Fruit fly (Drosophila melanogaster) whole organism, embryonic: ENCODE results near the gene RPA1.
A peak's percentile ranks its signal among the peaks of the same experiment; 100 is the strongest.

Source experiments
- Bteb2 ChIP-seq: fragments of 200-800 bp; sonication (Bioruptor generic); optimal IDR thresholded peaks from 2 replicates; lab custom pipeline; 2016; ENCODE audit warnings: missing biosample characterization, missing genetic modification characterization
- CG14965 ChIP-seq: fragments of 200-800 bp; sonication (Bioruptor generic); optimal IDR thresholded peaks from 2 replicates; lab custom pipeline; 2016; ENCODE audit warnings: missing biosample characterization, missing genetic modification characterization, borderline replicate concordance
- CG6272 ChIP-seq: fragments of 200-800 bp; sonication (Bioruptor generic); IDR thresholded peaks from 2 replicates; pipeline ENCODE4 v1.3.6; 2022; ENCODE audit warnings: missing biosample characterization, missing genetic modification characterization
- CG7745 ChIP-seq: fragments of 200-800 bp; sonication (Bioruptor generic); optimal IDR thresholded peaks from 2 replicates; lab custom pipeline; 2018; ENCODE audit warnings: missing biosample characterization, mild to moderate bottlenecking, missing genetic modification characterization, moderate library complexity
- CG8478 ChIP-seq: fragments of >200 bp; optimal IDR thresholded peaks from 2 replicates; lab custom pipeline; 2018
- CG9609 ChIP-seq: fragments of 200-800 bp; sonication (Bioruptor generic); optimal IDR thresholded peaks from 3 replicates; lab custom pipeline; 2016; ENCODE audit warnings: missing biosample characterization, missing genetic modification characterization
- NfI ChIP-seq: fragments of 200-800 bp; sonication (Bioruptor generic); optimal IDR thresholded peaks from 3 replicates; lab custom pipeline; 2018; ENCODE audit warnings: missing biosample characterization, mild to moderate bottlenecking, missing genetic modification characterization, moderate library complexity
- dysf ChIP-seq: fragments of 200-800 bp; sonication (Bioruptor generic); IDR thresholded peaks from 3 replicates; pipeline ENCODE4 v1.3.6; 2022; ENCODE audit warnings: missing biosample characterization, missing genetic modification characterization
- nom ChIP-seq: fragments of 200-800 bp; sonication (Bioruptor generic); optimal IDR thresholded peaks from 2 replicates; lab custom pipeline; 2017; ENCODE audit warnings: missing biosample characterization, missing genetic modification characterization, mild to moderate bottlenecking, moderate library complexity, missing genetic modification reagents
- seq ChIP-seq: fragments of 200-800 bp; sonication (Bioruptor generic); IDR thresholded peaks from 2 replicates; pipeline ENCODE4 v1.3.6; 2022; ENCODE audit warnings: missing biosample characterization, missing genetic modification characterization
- sisA ChIP-seq: fragments of 200-800 bp; sonication (Bioruptor generic); IDR thresholded peaks from 2 replicates; pipeline ENCODE4 v1.3.6; 2022; ENCODE audit warnings: missing biosample characterization, missing genetic modification characterization

DNA sequence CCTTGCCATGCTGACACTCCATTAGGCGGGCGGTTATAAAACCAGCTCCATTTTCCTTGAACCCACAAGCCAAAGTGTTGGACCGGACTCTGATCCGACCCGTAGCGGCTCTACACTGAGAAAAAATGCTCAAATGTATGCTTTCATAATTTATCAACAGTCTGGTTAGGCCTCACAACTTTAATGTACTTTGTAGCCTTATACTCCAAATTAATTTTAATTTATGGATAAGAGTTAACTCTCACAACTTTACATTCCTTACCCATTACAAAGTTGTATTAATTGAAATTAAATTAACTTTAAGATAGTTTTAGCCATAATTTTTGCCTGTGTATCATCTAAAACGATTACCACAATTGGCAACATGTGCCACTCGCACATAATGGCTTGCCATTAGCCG is 8.2 kb downstream of the RPA1 start:
- TF ChIP-seq CG7745 (tag; lab: Kevin White, UChicago): no peak
- TF ChIP-seq sisA (GFP tag; lab: Robert Waterston, UW): no peak; the same call in 1 of the 2 replicates
- no peak for TF ChIP-seq seq
- TF ChIP-seq dysf (GFP tag; lab: Robert Waterston, UW): peak; percentile 53; the same call in 2 of the 3 replicates
- no peak for TF ChIP-seq CG9609 (GFP tag; lab: Kevin White, UChicago)
- no peak for TF ChIP-seq CG14965 (GFP tag; lab: Kevin White, UChicago)
- no peak for TF ChIP-seq NfI (GFP tag; lab: Kevin White, UChicago)
- TF ChIP-seq CG8478 (lab: Kevin White, UChicago): no peak
- TF ChIP-seq nom (GFP tag; lab: Kevin White, UChicago): no peak
- no peak for TF ChIP-seq CG6272
- peak; percentile 11 for TF ChIP-seq Bteb2 (GFP tag; lab: Kevin White, UChicago)
